Worm (Caenorhabditis elegans): ENCODE measurements around the gene srw-56.
"Not testable (repeated sequence)": the region's sequence is repeated elsewhere in the genome, so short reads cannot be mapped to it uniquely, and the experiment has no call there.

The srw-56 gene

ce11 chrV:15915919-15916318, 36.7 kb downstream of the srw-56 start, which contains the start of gene gst-38:
gst-38 (minus strand) TSS chrV:15916070.
- TF ChIP-seq aly-1 (tag; optimal IDR thresholded peaks at IDR 0.05) (no peak), hmg-4 (GFP tag; optimal IDR thresholded peaks at IDR 0.05) (no peak), sea-1 (GFP tag; conservative IDR thresholded peaks at IDR 0.05) (no peak), ceh-36 (tag; optimal IDR thresholded peaks at IDR 0.05) (no peak), tbx-37 (GFP tag; conservative IDR thresholded peaks at IDR 0.05) (no peak), B0310.2 (tag; optimal IDR thresholded peaks at IDR 0.05) (no peak), hmbx-1 (tag; optimal IDR thresholded peaks at IDR 0.05) (no peak), hnd-1 (tag; optimal IDR thresholded peaks at IDR 0.05) (no peak), flt-1 (GFP tag; IDR thresholded peaks at IDR 0.05) (no peak), tbx-11 (GFP tag; IDR thresholded peaks at IDR 0.05) (no peak), ama-1 (optimal IDR thresholded peaks at IDR 0.05) (no peak), ceh-13 (GFP tag; optimal IDR thresholded peaks at IDR 0.05) (no peak)

ce11 chrV:15915307-15915706, 37.4 kb downstream of the srw-56 start:
- no peak for TF ChIP-seq B0310.2 (tag; optimal IDR thresholded peaks at IDR 0.05)

ce11 chrV:15914774-15915173, 37.9 kb downstream of the srw-56 start:
- TF ChIP-seq sea-1 (GFP tag; conservative IDR thresholded peaks at IDR 0.05) (no peak), flt-1 (GFP tag; IDR thresholded peaks at IDR 0.05) (no peak), pes-1 (GFP tag; IDR thresholded peaks at IDR 0.05) (no peak), ceh-36 (tag; optimal IDR thresholded peaks at IDR 0.05) (no peak)

- TF ChIP-seq flt-1 (GFP tag; IDR thresholded peaks at IDR 0.05) (no peak), hmbx-1 (tag; optimal IDR thresholded peaks at IDR 0.05) (no peak), ceh-36 (tag; optimal IDR thresholded peaks at IDR 0.05) (no peak), sea-1 (GFP tag; conservative IDR thresholded peaks at IDR 0.05) (no peak), ets-7 (tag; optimal IDR thresholded peaks at IDR 0.05) (no peak), B0310.2 (tag; optimal IDR thresholded peaks at IDR 0.05) (no peak), hnd-1 (tag; optimal IDR thresholded peaks at IDR 0.05) (no peak), scrt-1 (GFP tag; IDR thresholded peaks at IDR 0.05) (no peak), pes-1 (GFP tag; IDR thresholded peaks at IDR 0.05) (no peak), ceh-13 (GFP tag; optimal IDR thresholded peaks at IDR 0.05) (no peak), tra-4 (tag; optimal IDR thresholded peaks at IDR 0.05) (no peak), tbx-11 (GFP tag; IDR thresholded peaks at IDR 0.05) (no peak), tbx-37 (GFP tag; conservative IDR thresholded peaks at IDR 0.05) (no peak), ama-1 (optimal IDR thresholded peaks at IDR 0.05) (no peak), aly-1 (tag; optimal IDR thresholded peaks at IDR 0.05) (no peak), hmg-4 (GFP tag; optimal IDR thresholded peaks at IDR 0.05) (no peak), F13C5.2 (tag; optimal IDR thresholded peaks at IDR 0.05) (no peak)
These were observed 38.9 kb downstream of the srw-56 start, which contains the start of gene F35E8.7 for ce11 chrV:15913714-15914113. F35E8.7 (plus strand) TSS chrV:15914014.

- TF ChIP-seq pes-1 (GFP tag; IDR thresholded peaks at IDR 0.05) (no peak), ama-1 (optimal IDR thresholded peaks at IDR 0.05) (no peak), scrt-1 (GFP tag; IDR thresholded peaks at IDR 0.05) (no peak), ets-7 (tag; optimal IDR thresholded peaks at IDR 0.05) (no peak), B0310.2 (tag; optimal IDR thresholded peaks at IDR 0.05) (no peak), F13C5.2 (tag; optimal IDR thresholded peaks at IDR 0.05) (no peak), aly-1 (tag; optimal IDR thresholded peaks at IDR 0.05) (no peak), tbx-11 (GFP tag; IDR thresholded peaks at IDR 0.05) (no peak), ceh-13 (GFP tag; optimal IDR thresholded peaks at IDR 0.05) (no peak), hmbx-1 (tag; optimal IDR thresholded peaks at IDR 0.05) (no peak), tbx-37 (GFP tag; conservative IDR thresholded peaks at IDR 0.05) (no peak), ceh-36 (tag; optimal IDR thresholded peaks at IDR 0.05) (no peak), sea-1 (GFP tag; conservative IDR thresholded peaks at IDR 0.05) (no peak), flt-1 (GFP tag; IDR thresholded peaks at IDR 0.05) (no peak), tra-4 (tag; optimal IDR thresholded peaks at IDR 0.05) (no peak), hnd-1 (tag; optimal IDR thresholded peaks at IDR 0.05) (no peak), hmg-4 (GFP tag; optimal IDR thresholded peaks at IDR 0.05) (no peak)
These were observed 40.0 kb downstream of the srw-56 start for ce11 chrV:15912677-15913076.

- TF ChIP-seq flt-1 (GFP tag; IDR thresholded peaks at IDR 0.05) (no peak), aly-1 (tag; optimal IDR thresholded peaks at IDR 0.05) (no peak), B0310.2 (tag; optimal IDR thresholded peaks at IDR 0.05) (no peak), hmg-4 (GFP tag; optimal IDR thresholded peaks at IDR 0.05) (no peak), F13C5.2 (tag; optimal IDR thresholded peaks at IDR 0.05) (no peak), tra-4 (tag; optimal IDR thresholded peaks at IDR 0.05) (no peak), hnd-1 (tag; optimal IDR thresholded peaks at IDR 0.05) (no peak), sea-1 (GFP tag; conservative IDR thresholded peaks at IDR 0.05) (no peak), scrt-1 (GFP tag; IDR thresholded peaks at IDR 0.05) (no peak), tbx-11 (GFP tag; IDR thresholded peaks at IDR 0.05) (no peak)
These were observed 40.8 kb downstream of the srw-56 start, which contains the start of gene F35E8.6 for ce11 chrV:15911848-15912247. F35E8.6 (plus strand) TSS chrV:15912148.

- not testable (repeated sequence) for TF ChIP-seq flt-1 (GFP tag; IDR thresholded peaks at IDR 0.05); hmg-4 (GFP tag; optimal IDR thresholded peaks at IDR 0.05); aly-1 (tag; optimal IDR thresholded peaks at IDR 0.05)
These were observed 47.1 kb downstream of the srw-56 start, which contains the start of the genes F35E8.1 and F35E8.2 for ce11 chrV:15905530-15905929. F35E8.1 (minus strand) TSS chrV:15905630. F35E8.2 (plus strand) TSS chrV:15905661.
